Fruit fly (Drosophila melanogaster): Measurements from ENCODE around the gene CheB38a.

The CheB38a gene

dm6 chr2L:20818432-20818831, at the start of gene CheB38a:
CheB38a (minus strand) TSS chr2L:20818532.
- TF ChIP-seq fd96Ca (GFP tag; IDR thresholded peaks at IDR 0.05) (no peak), Ets98B (GFP tag; IDR thresholded peaks at IDR 0.05) (no peak), CG4496 (GFP tag; IDR thresholded peaks at IDR 0.05) (no peak), CG9948 (tag; optimal IDR thresholded peaks at IDR 0.05) (no peak), CG14655 (GFP tag; optimal IDR thresholded peaks at IDR 0.05) (no peak), CG17806 (tag; optimal IDR thresholded peaks at IDR 0.05) (no peak)

dm6 chr2L:20867381-20867780, 49.0 kb upstream of the CheB38a start, which contains the start of gene CG31675:
CG31675 (plus strand) TSS chr2L:20867755.
- TF ChIP-seq CG9948 (tag; optimal IDR thresholded peaks at IDR 0.05) = no peak
- TF ChIP-seq fd96Ca (GFP tag; IDR thresholded peaks at IDR 0.05) = no peak
- TF ChIP-seq CG15710 (tag; optimal IDR thresholded peaks at IDR 0.05) = no peak
- no peak for TF ChIP-seq CG8301 (tag; optimal IDR thresholded peaks at IDR 0.05)
- no peak for TF ChIP-seq CG17806 (tag; optimal IDR thresholded peaks at IDR 0.05)
- no peak for TF ChIP-seq Pif1B (GFP tag; optimal IDR thresholded peaks at IDR 0.05)
- TF ChIP-seq gl (tag; optimal IDR thresholded peaks at IDR 0.05) = no peak
- no peak for TF ChIP-seq EcR (GFP tag; optimal IDR thresholded peaks at IDR 0.05)
- no peak for TF ChIP-seq Ets98B (GFP tag; IDR thresholded peaks at IDR 0.05)
- TF ChIP-seq CG14655 (GFP tag; optimal IDR thresholded peaks at IDR 0.05) = no peak
- no peak for TF ChIP-seq CG13204 (GFP tag; optimal IDR thresholded peaks at IDR 0.05)
- no peak for TF ChIP-seq CG10348 (GFP tag; IDR thresholded peaks at IDR 0.05)
- TF ChIP-seq CG4496 (GFP tag; IDR thresholded peaks at IDR 0.05) = no peak
- TF ChIP-seq CG12605 (GFP tag; IDR thresholded peaks at IDR 0.05) = no peak
- no peak for TF ChIP-seq Pif1A (GFP tag; optimal IDR thresholded peaks at IDR 0.05)
- TF ChIP-seq Snoo (tag; optimal IDR thresholded peaks at IDR 0.05) = no peak

- TF ChIP-seq Pif1B (GFP tag; optimal IDR thresholded peaks at IDR 0.05) = peak; percentile 74
- no peak for TF ChIP-seq CG15710 (tag; optimal IDR thresholded peaks at IDR 0.05)
- peak; percentile 77 for TF ChIP-seq CG8301 (tag; optimal IDR thresholded peaks at IDR 0.05)
- no peak for TF ChIP-seq CG34367 (tag; optimal IDR thresholded peaks at IDR 0.05)
- peak; percentile 92 for TF ChIP-seq fd96Ca (GFP tag; IDR thresholded peaks at IDR 0.05)
- TF ChIP-seq Ets98B (GFP tag; IDR thresholded peaks at IDR 0.05) = peak; percentile 91
- TF ChIP-seq CG10348 (GFP tag; IDR thresholded peaks at IDR 0.05) = 0 out of 2 replicates have a peak, but pooled peaks have one; percentile 32
- no peak for TF ChIP-seq Snoo (tag; optimal IDR thresholded peaks at IDR 0.05)
- peak; percentile 93 for TF ChIP-seq CG32121 (GFP tag; IDR thresholded peaks at IDR 0.05)
- peak; percentile 73; the same call in 1 of the 2 replicates for TF ChIP-seq rn (GFP tag; IDR thresholded peaks at IDR 0.05)
- TF ChIP-seq CG17806 (tag; optimal IDR thresholded peaks at IDR 0.05) = no peak
- TF ChIP-seq CG12605 (GFP tag; IDR thresholded peaks at IDR 0.05) = no peak; the same call in 1 of the 2 replicates
- no peak for TF ChIP-seq CG9948 (tag; optimal IDR thresholded peaks at IDR 0.05)
- no peak for TF ChIP-seq EcR (GFP tag; optimal IDR thresholded peaks at IDR 0.05)
- TF ChIP-seq CG4496 (GFP tag; IDR thresholded peaks at IDR 0.05) = peak; percentile 90
- TF ChIP-seq CG13204 (GFP tag; optimal IDR thresholded peaks at IDR 0.05) = no peak
- TF ChIP-seq Pif1A (GFP tag; optimal IDR thresholded peaks at IDR 0.05) = peak; percentile 92
- peak; percentile 50 for TF ChIP-seq D1 (tag; optimal IDR thresholded peaks at IDR 0.05)
- TF ChIP-seq CG8159 (tag; optimal IDR thresholded peaks at IDR 0.05) = peak; percentile 85
- TF ChIP-seq gl (tag; optimal IDR thresholded peaks at IDR 0.05) = no peak
- TF ChIP-seq CG14655 (GFP tag; optimal IDR thresholded peaks at IDR 0.05) = peak; percentile 75
Observed at dm6 chr2L:20864764-20865265, 46.5 kb upstream of the CheB38a start, which contains the start of gene CG9338. CG9338 (plus strand) TSS chr2L:20865215.

dm6 chr2L:20858371-20859340, 40.3 kb upstream of the CheB38a start, which contains the start of gene bero:
bero (plus strand) TSS chr2L:20858695.
- TF ChIP-seq CG9948 (tag; optimal IDR thresholded peaks at IDR 0.05) = no peak
- TF ChIP-seq CG8301 (tag; optimal IDR thresholded peaks at IDR 0.05) = no peak
- TF ChIP-seq CG32121 (GFP tag; IDR thresholded peaks at IDR 0.05) = no peak
- TF ChIP-seq CG14655 (GFP tag; optimal IDR thresholded peaks at IDR 0.05) = no peak
- TF ChIP-seq CG10348 (GFP tag; IDR thresholded peaks at IDR 0.05) = no peak
- TF ChIP-seq CG34367 (tag; optimal IDR thresholded peaks at IDR 0.05) = no peak
- TF ChIP-seq Pif1A (GFP tag; optimal IDR thresholded peaks at IDR 0.05) = no peak
- TF ChIP-seq rn (GFP tag; IDR thresholded peaks at IDR 0.05) = no peak
- no peak for TF ChIP-seq CG13204 (GFP tag; optimal IDR thresholded peaks at IDR 0.05)
- no peak for TF ChIP-seq CG12605 (GFP tag; IDR thresholded peaks at IDR 0.05)
- no peak for TF ChIP-seq CG4496 (GFP tag; IDR thresholded peaks at IDR 0.05)
- no peak for TF ChIP-seq Snoo (tag; optimal IDR thresholded peaks at IDR 0.05)
- TF ChIP-seq CG17806 (tag; optimal IDR thresholded peaks at IDR 0.05) = no peak
- TF ChIP-seq CG15710 (tag; optimal IDR thresholded peaks at IDR 0.05) = no peak
- TF ChIP-seq fd96Ca (GFP tag; IDR thresholded peaks at IDR 0.05) = no peak
- TF ChIP-seq CG8159 (tag; optimal IDR thresholded peaks at IDR 0.05) = no peak

dm6 chr2L:20857791-20858190, 39.5 kb upstream of the CheB38a start, which contains the start of gene CG14400:
CG14400 (minus strand) TSS chr2L:20857891.
- no peak for TF ChIP-seq CG12605 (GFP tag; IDR thresholded peaks at IDR 0.05)
- TF ChIP-seq CG9948 (tag; optimal IDR thresholded peaks at IDR 0.05) = no peak
- TF ChIP-seq D1 (tag; optimal IDR thresholded peaks at IDR 0.05) = no peak
- no peak for TF ChIP-seq CG34367 (tag; optimal IDR thresholded peaks at IDR 0.05)
- no peak for TF ChIP-seq CG14655 (GFP tag; optimal IDR thresholded peaks at IDR 0.05)
- TF ChIP-seq fd96Ca (GFP tag; IDR thresholded peaks at IDR 0.05) = no peak
- TF ChIP-seq rn (GFP tag; IDR thresholded peaks at IDR 0.05) = no peak
